Worm (Caenorhabditis elegans) whole organism, L1 larva: ENCODE results near the gene fbxa-81.

Experiments used
- C04F5.9 ChIP-seq: sonication (generic microtip); optimal IDR thresholded peaks from 2 replicates; lab custom pipeline; 2016; ENCODE audit warnings: missing genetic modification characterization, missing compliant biosample characterization
- C16A3.4 ChIP-seq: fragments of 150-350 bp; optimal IDR thresholded peaks from 2 replicates; lab custom pipeline; 2014; ENCODE audit warnings: missing biosample characterization, missing genetic modification characterization
- C34B4.2 ChIP-seq: sonication (generic microtip); optimal IDR thresholded peaks from 2 replicates; lab custom pipeline; 2017; ENCODE audit warnings: mild to moderate bottlenecking, missing genetic modification characterization, missing compliant biosample characterization
- F16B12.6 ChIP-seq: fragments of 150-350 bp; optimal IDR thresholded peaks from 2 replicates; lab custom pipeline; 2014; ENCODE audit warnings: missing biosample characterization, missing genetic modification characterization
- Y116A8C.19 ChIP-seq: sonication (generic microtip); optimal IDR thresholded peaks from 2 replicates; lab custom pipeline; 2016; ENCODE audit warnings: missing compliant biosample characterization, missing genetic modification characterization, borderline replicate concordance
- alr-1 ChIP-seq: fragments of 200-800 bp; sonication (Bioruptor generic); optimal IDR thresholded peaks from 2 replicates; lab custom pipeline; 2018; ENCODE audit warnings: borderline replicate concordance, mild to moderate bottlenecking, missing genetic modification characterization, missing compliant biosample characterization
- ceh-63 ChIP-seq: fragments of 200-800 bp; sonication (Bioruptor generic); optimal IDR thresholded peaks from 2 replicates; lab custom pipeline; 2018; ENCODE audit warnings: mild to moderate bottlenecking, missing genetic modification characterization, missing compliant biosample characterization
- ceh-8 ChIP-seq: fragments of 200-800 bp; sonication (Bioruptor generic); optimal IDR thresholded peaks from 2 replicates; lab custom pipeline; 2018; ENCODE audit warnings: mild to moderate bottlenecking, missing genetic modification characterization, moderate library complexity, missing compliant biosample characterization
- ceh-90 ChIP-seq: sonication (generic microtip); optimal IDR thresholded peaks from 2 replicates; lab custom pipeline; 2016; ENCODE audit warnings: missing genetic modification characterization, missing compliant biosample characterization
- dsc-1 ChIP-seq: sonication (generic microtip); optimal IDR thresholded peaks from 2 replicates; lab custom pipeline; 2016; ENCODE audit warnings: mild to moderate bottlenecking, missing genetic modification characterization, missing compliant biosample characterization
- efl-3 ChIP-seq: fragments of 200-800 bp; sonication (Bioruptor generic); optimal IDR thresholded peaks from 2 replicates; lab custom pipeline; 2018; ENCODE audit warnings: mild to moderate bottlenecking, missing genetic modification characterization, missing compliant biosample characterization
- egl-13 ChIP-seq: sonication (generic microtip); optimal IDR thresholded peaks from 2 replicates; lab custom pipeline; 2016; ENCODE audit warnings: missing genotype, missing genetic modification reagents, missing genetic modification characterization, missing compliant biosample characterization
- fkh-4 ChIP-seq: sonication (generic microtip); optimal IDR thresholded peaks from 2 replicates; lab custom pipeline; 2016; ENCODE audit warnings: missing compliant biosample characterization, missing genetic modification characterization, borderline replicate concordance
- fkh-8 ChIP-seq: sonication (generic microtip); optimal IDR thresholded peaks from 2 replicates; lab custom pipeline; 2016; ENCODE audit warnings: mild to moderate bottlenecking, missing genetic modification characterization, missing compliant biosample characterization
- fos-1 ChIP-seq: fragments of 150-350 bp; optimal IDR thresholded peaks from 2 replicates; lab custom pipeline; 2014; ENCODE audit warnings: missing biosample characterization, missing genetic modification characterization
- grh-1 ChIP-seq: fragments of 200-800 bp; sonication (Bioruptor generic); IDR thresholded peaks from 2 replicates; pipeline ENCODE4 v1.3.6; 2022; ENCODE audit warnings: missing genetic modification reagents, missing genetic modification characterization, missing compliant biosample characterization
- hlh-4 ChIP-seq: sonication (generic microtip); optimal IDR thresholded peaks from 2 replicates; lab custom pipeline; 2016; ENCODE audit warnings: mild to moderate bottlenecking, missing genetic modification characterization, missing compliant biosample characterization
- irx-1 ChIP-seq: sonication (generic microtip); optimal IDR thresholded peaks from 2 replicates; lab custom pipeline; 2016; ENCODE audit warnings: missing genetic modification characterization, missing compliant biosample characterization
- isw-1 ChIP-seq: fragments of 200-800 bp; sonication (Bioruptor generic); IDR thresholded peaks from 2 replicates; pipeline ENCODE4 v1.3.6; 2022; ENCODE audit warnings: missing genetic modification characterization, missing compliant biosample characterization
- jun-1 ChIP-seq: fragments of 150-350 bp; optimal IDR thresholded peaks from 2 replicates; lab custom pipeline; 2014; ENCODE audit warnings: missing biosample characterization, missing genetic modification reagents, missing genetic modification characterization
- lin-15B ChIP-seq: fragments of 150-350 bp; sonication (generic microtip); optimal IDR thresholded peaks from 3 replicates; lab custom pipeline; 2014; ENCODE audit warnings: missing biosample characterization, missing genetic modification characterization
- lin-39 ChIP-seq: fragments of 150-350 bp; optimal IDR thresholded peaks from 2 replicates; lab custom pipeline; 2014; ENCODE audit warnings: missing biosample characterization, missing genetic modification reagents, missing genetic modification characterization
- lir-3 ChIP-seq: sonication (generic microtip); optimal IDR thresholded peaks from 2 replicates; lab custom pipeline; 2016; ENCODE audit warnings: mild to moderate bottlenecking, missing genetic modification characterization, moderate library complexity, missing compliant biosample characterization; ENCODE audit not compliant: poor library complexity
- lsy-2 ChIP-seq, 2 experiments: fragments of 150-350 bp; optimal IDR thresholded peaks; 2 replicates each; lab custom pipeline; 2014; ENCODE audit warnings: missing biosample characterization in 2 of 2, missing genetic modification characterization in 2 of 2
- mdl-1 ChIP-seq, 2 experiments: fragments of 150-350 bp; optimal IDR thresholded peaks; 2 replicates each; lab custom pipeline; 2014 to 2017; ENCODE audit warnings: missing biosample characterization in 2 of 2, missing genetic modification characterization in 2 of 2, inconsistent platforms in 1 of 2
- mef-2 ChIP-seq: fragments of 150-350 bp; optimal IDR thresholded peaks from 2 replicates; lab custom pipeline; 2014; ENCODE audit warnings: missing biosample characterization, missing genetic modification characterization
- nhr-12 ChIP-seq: sonication (generic microtip); optimal IDR thresholded peaks from 2 replicates; lab custom pipeline; 2017; ENCODE audit warnings: missing biosample characterization, missing genetic modification characterization
- nhr-20 ChIP-seq: sonication (generic microtip); optimal IDR thresholded peaks from 2 replicates; lab custom pipeline; 2016; ENCODE audit warnings: mild to moderate bottlenecking, missing genetic modification characterization, missing compliant biosample characterization
- nhr-28 ChIP-seq: fragments of 150-350 bp; optimal IDR thresholded peaks from 2 replicates; lab custom pipeline; 2014; ENCODE audit warnings: missing biosample characterization, missing genetic modification characterization
- nhr-76 ChIP-seq: sonication (generic microtip); optimal IDR thresholded peaks from 2 replicates; lab custom pipeline; 2017; ENCODE audit warnings: missing biosample characterization, missing genetic modification characterization
- nhr-90 ChIP-seq: sonication (generic microtip); optimal IDR thresholded peaks from 2 replicates; lab custom pipeline; 2016; ENCODE audit warnings: mild to moderate bottlenecking, missing genetic modification characterization, missing compliant biosample characterization; ENCODE audit not compliant: poor library complexity
- pag-3 ChIP-seq: sonication (generic microtip); optimal IDR thresholded peaks from 2 replicates; lab custom pipeline; 2017; ENCODE audit warnings: missing genetic modification characterization, mild to moderate bottlenecking, missing compliant biosample characterization, antibody characterized with exemption, borderline replicate concordance; ENCODE audit not compliant: insufficient read depth
- pax-3 ChIP-seq: fragments of 200-800 bp; sonication (Bioruptor generic); optimal IDR thresholded peaks from 2 replicates; lab custom pipeline; 2018; ENCODE audit warnings: mild to moderate bottlenecking, missing genetic modification characterization, moderate library complexity, missing compliant biosample characterization
- pqm-1 ChIP-seq: sonication (generic microtip); optimal IDR thresholded peaks from 3 replicates; lab custom pipeline; 2017; ENCODE audit warnings: missing biosample characterization, missing genetic modification characterization
- rnt-1 ChIP-seq: sonication (generic microtip); optimal IDR thresholded peaks from 2 replicates; lab custom pipeline; 2016; ENCODE audit warnings: mild to moderate bottlenecking, missing genetic modification characterization, moderate library complexity, missing compliant biosample characterization
- snpc-4 ChIP-seq: fragments of 150-350 bp; optimal IDR thresholded peaks from 2 replicates; lab custom pipeline; 2014; ENCODE audit warnings: missing biosample characterization, missing genetic modification characterization
- snu-23 ChIP-seq: sonication (generic microtip); optimal IDR thresholded peaks from 2 replicates; lab custom pipeline; 2016; ENCODE audit warnings: missing genetic modification characterization, missing compliant biosample characterization
- sptf-1 ChIP-seq: fragments of 150-350 bp; optimal IDR thresholded peaks from 2 replicates; lab custom pipeline; 2014; ENCODE audit warnings: missing biosample characterization, missing genetic modification characterization
- sup-37 ChIP-seq: fragments of 200-800 bp; sonication (Bioruptor generic); optimal IDR thresholded peaks from 2 replicates; lab custom pipeline; 2018; ENCODE audit warnings: mild to moderate bottlenecking, missing genetic modification characterization, missing compliant biosample characterization
- swsn-7 ChIP-seq: sonication (generic microtip); optimal IDR thresholded peaks from 2 replicates; lab custom pipeline; 2016; ENCODE audit warnings: missing genetic modification characterization, missing compliant biosample characterization
- tbx-2 ChIP-seq: sonication (generic microtip); optimal IDR thresholded peaks from 2 replicates; lab custom pipeline; 2016; ENCODE audit warnings: missing genetic modification characterization, missing compliant biosample characterization
- tlp-1 ChIP-seq: fragments of 150-350 bp; optimal IDR thresholded peaks from 2 replicates; lab custom pipeline; 2014; ENCODE audit warnings: missing biosample characterization, missing genetic modification characterization
- unc-130 ChIP-seq: fragments of 150-350 bp; optimal IDR thresholded peaks from 2 replicates; lab custom pipeline; 2017; ENCODE audit warnings: missing biosample characterization, missing genetic modification characterization, inconsistent platforms
- unc-30 ChIP-seq: sonication (generic microtip); optimal IDR thresholded peaks from 2 replicates; lab custom pipeline; 2017; ENCODE audit warnings: missing biosample characterization, missing genetic modification characterization
- unc-62 ChIP-seq: fragments of 150-350 bp; optimal IDR thresholded peaks from 2 replicates; lab custom pipeline; 2014; ENCODE audit warnings: missing biosample characterization, missing genetic modification reagents, missing genetic modification characterization
- unc-86 ChIP-seq: sonication (generic microtip); optimal IDR thresholded peaks from 2 replicates; lab custom pipeline; 2016; ENCODE audit warnings: missing genetic modification characterization, missing compliant biosample characterization
- vab-15 ChIP-seq: sonication (generic microtip); optimal IDR thresholded peaks from 2 replicates; lab custom pipeline; 2017; ENCODE audit warnings: missing genotype, mild to moderate bottlenecking, missing genetic modification characterization, missing compliant biosample characterization
- xbp-1 ChIP-seq: sonication (generic microtip); optimal IDR thresholded peaks from 2 replicates; lab custom pipeline; 2016; ENCODE audit warnings: missing genetic modification characterization, missing compliant biosample characterization
- zag-1 ChIP-seq: fragments of 150-350 bp; optimal IDR thresholded peaks from 2 replicates; lab custom pipeline; 2014; ENCODE audit warnings: missing biosample characterization, missing genetic modification characterization
- zip-4 ChIP-seq: fragments of 200-800 bp; sonication (Bioruptor generic); optimal IDR thresholded peaks from 2 replicates; lab custom pipeline; 2018; ENCODE audit warnings: mild to moderate bottlenecking, missing genetic modification characterization, moderate library complexity, missing compliant biosample characterization
- ztf-4 ChIP-seq: fragments of 150-350 bp; optimal IDR thresholded peaks from 2 replicates; lab custom pipeline; 2014; ENCODE audit warnings: missing biosample characterization, missing genetic modification characterization

Gene fbxa-81

ce11 chrX:14508823-14509259 lies 33.1 kb downstream of the fbxa-81 start (continued):
- TF ChIP-seq C34B4.2 (tag; lab: Kevin White, UChicago) (no peak), irx-1 (tag; lab: Kevin White, UChicago) (peak; percentile 48), dsc-1 (tag; lab: Kevin White, UChicago) (no peak), fkh-4 (no peak), ceh-63 (GFP tag; lab: Kevin White, UChicago) (no peak), tlp-1 (tag; lab: Kevin White, UChicago) (no peak), C16A3.4 (tag; lab: Kevin White, UChicago) (peak; percentile 19), efl-3 (GFP tag; lab: Kevin White, UChicago) (no peak), pax-3 (no peak), sup-37 (GFP tag; lab: Kevin White, UChicago) (no peak), hlh-4 (tag; lab: Kevin White, UChicago) (no peak), fkh-8 (tag; lab: Kevin White, UChicago) (no peak), zag-1 (no peak), unc-30 (tag; lab: Kevin White, UChicago) (no peak), xbp-1 (tag; lab: Kevin White, UChicago) (no peak), nhr-20 (tag; lab: Kevin White, UChicago) (peak; percentile 69), alr-1 (tag; lab: Kevin White, UChicago) (no peak), snpc-4 (no peak), ztf-4 (tag; lab: Kevin White, UChicago) (no peak), jun-1 (tag; lab: Kevin White, UChicago) (no peak), sptf-1 (tag; lab: Kevin White, UChicago) (no peak), pqm-1 (no peak), ceh-8 (GFP tag; lab: Kevin White, UChicago) (no peak), nhr-12 (tag; lab: Kevin White, UChicago) (no peak), unc-86 (tag; lab: Kevin White, UChicago) (no peak), Y116A8C.19 (tag; lab: Kevin White, UChicago) (no peak), nhr-90 (tag; lab: Kevin White, UChicago) (peak; percentile 35), unc-62 (GFP tag; lab: Kevin White, UChicago) (no peak), unc-130 (tag; lab: Kevin White, UChicago) (peak; percentile 33), C04F5.9 (tag; lab: Kevin White, UChicago) (no peak), mdl-1 (tag; optimal IDR thresholded peaks at IDR 0.05; lab: Kevin White, UChicago) (no peak), snu-23 (GFP tag; lab: Kevin White, UChicago) (peak; percentile 65), lin-39 (tag; lab: Kevin White, UChicago) (peak; percentile 77), lir-3 (peak; percentile 1), zip-4 (GFP tag; lab: Kevin White, UChicago) (no peak), nhr-76 (tag; lab: Kevin White, UChicago) (no peak), rnt-1 (peak; percentile 84), egl-13 (tag; lab: Kevin White, UChicago) (no peak)

- TF ChIP-seq nhr-90 (tag; lab: Kevin White, UChicago) (peak; percentile 67), nhr-28 (tag; lab: Kevin White, UChicago) (no peak), egl-13 (tag; lab: Kevin White, UChicago) (no peak), mef-2 (tag; lab: Kevin White, UChicago) (no peak), Y116A8C.19 (tag; lab: Kevin White, UChicago) (no peak), ceh-90 (tag; lab: Kevin White, UChicago) (no peak), swsn-7 (no peak), unc-130 (tag; lab: Kevin White, UChicago) (no peak), tbx-2 (tag; lab: Kevin White, UChicago) (peak; percentile 2), jun-1 (tag; lab: Kevin White, UChicago) (no peak), lin-15B (tag; lab: Kevin White, UChicago) (no peak), isw-1 (GFP tag; lab: Robert Waterston, UW) (no peak), fos-1 (tag; lab: Kevin White, UChicago) (no peak), C16A3.4 (tag; lab: Kevin White, UChicago) (no peak), rnt-1 (peak; percentile 1), zag-1 (no peak), fkh-4 (no peak), C04F5.9 (tag; lab: Kevin White, UChicago) (no peak), vab-15 (tag; lab: Kevin White, UChicago) (no peak), grh-1 (peak; percentile 94), F16B12.6 (tag; lab: Kevin White, UChicago) (no peak), lsy-2 (tag; optimal IDR thresholded peaks at IDR 0.05; lab: Kevin White, UChicago) (peak in 1 of 2 experiments; percentile 24), sup-37 (GFP tag; lab: Kevin White, UChicago) (no peak), unc-30 (tag; lab: Kevin White, UChicago) (no peak), pag-3 (no peak), fkh-8 (tag; lab: Kevin White, UChicago) (no peak)
These were observed 33.9 kb downstream of the fbxa-81 start for ce11 chrX:14507992-14508391.
